Worm (Caenorhabditis elegans) whole organism, L3 larva: ENCODE measurements around the gene K02D10.3.

Experiments used
- R02D3.7 ChIP-seq: fragments of 150-350 bp; optimal IDR thresholded peaks from 2 replicates; lab custom pipeline; 2014; ENCODE audit warnings: missing biosample characterization, missing genetic modification characterization
- ZK546.5 ChIP-seq: sonication (generic microtip); optimal IDR thresholded peaks from 2 replicates; lab custom pipeline; 2017; ENCODE audit warnings: missing biosample characterization, missing genetic modification characterization
- aly-2 ChIP-seq: fragments of 150-350 bp; optimal IDR thresholded peaks from 2 replicates; lab custom pipeline; 2014; ENCODE audit warnings: missing biosample characterization, missing genetic modification characterization
- ama-1 ChIP-seq: fragments of 150-350 bp; optimal IDR thresholded peaks from 2 replicates; lab custom pipeline; 2018
- ceh-16 ChIP-seq: sonication (generic microtip); optimal IDR thresholded peaks from 2 replicates; lab custom pipeline; 2017; ENCODE audit warnings: missing biosample characterization, missing genetic modification characterization
- ceh-28 ChIP-seq: fragments of 150-350 bp; optimal IDR thresholded peaks from 2 replicates; lab custom pipeline; 2014; ENCODE audit warnings: missing biosample characterization, missing genetic modification reagents, missing genetic modification characterization
- ceh-82 ChIP-seq: fragments of 150-350 bp; optimal IDR thresholded peaks from 2 replicates; lab custom pipeline; 2014; ENCODE audit warnings: missing biosample characterization, missing genetic modification characterization
- ceh-9 ChIP-seq: sonication (generic microtip); optimal IDR thresholded peaks from 2 replicates; lab custom pipeline; 2018; ENCODE audit warnings: missing biosample characterization, missing genetic modification characterization
- daf-12 ChIP-seq: fragments of 150-350 bp; optimal IDR thresholded peaks from 2 replicates; lab custom pipeline; 2014; ENCODE audit warnings: missing biosample characterization, missing genetic modification reagents, missing genetic modification characterization
- egl-27 ChIP-seq: sonication (generic microtip); optimal IDR thresholded peaks from 4 replicates; lab custom pipeline; 2017; ENCODE audit warnings: missing biosample characterization, missing genetic modification reagents, missing genetic modification characterization
- egl-5 ChIP-seq: fragments of 150-350 bp; optimal IDR thresholded peaks from 2 replicates; lab custom pipeline; 2017; ENCODE audit warnings: missing biosample characterization, missing genetic modification reagents, missing genetic modification characterization, inconsistent platforms
- elt-1 ChIP-seq: fragments of 150-350 bp; optimal IDR thresholded peaks from 2 replicates; lab custom pipeline; 2014; ENCODE audit warnings: missing biosample characterization, missing genetic modification characterization
- elt-2 ChIP-seq: sonication (generic microtip); optimal IDR thresholded peaks from 2 replicates; lab custom pipeline; 2016; ENCODE audit warnings: missing genetic modification reagents, mild to moderate bottlenecking, missing genetic modification characterization, missing compliant biosample characterization
- elt-3 ChIP-seq, 3 experiments: fragments of 150-350 bp in 1 of 3; sonication (generic microtip) in 2 of 3; optimal IDR thresholded peaks; 2 replicates in 2 of 3; 4 replicates in 1 of 3; lab custom pipeline; 2014 to 2017; ENCODE audit warnings: missing biosample characterization in 3 of 3, missing genetic modification characterization in 3 of 3
- eor-1 ChIP-seq, 2 experiments: fragments of 150-350 bp; optimal IDR thresholded peaks; 2 replicates each; lab custom pipeline; 2014 to 2018; ENCODE audit warnings: missing biosample characterization in 2 of 2, missing genetic modification characterization in 2 of 2
- fkh-10 ChIP-seq: sonication (generic microtip); optimal IDR thresholded peaks from 2 replicates; lab custom pipeline; 2017; ENCODE audit warnings: missing biosample characterization, missing genetic modification reagents, missing genetic modification characterization
- fkh-2 ChIP-seq: fragments of 150-350 bp; optimal IDR thresholded peaks from 2 replicates; lab custom pipeline; 2014; ENCODE audit warnings: missing biosample characterization, missing genetic modification reagents, missing genetic modification characterization
- fos-1 ChIP-seq: fragments of 150-350 bp; optimal IDR thresholded peaks from 2 replicates; lab custom pipeline; 2014; ENCODE audit warnings: missing biosample characterization, missing genetic modification characterization
- hmg-11 ChIP-seq: sonication (generic microtip); optimal IDR thresholded peaks from 2 replicates; lab custom pipeline; 2016; ENCODE audit warnings: missing genetic modification characterization, missing compliant biosample characterization
- jun-1 ChIP-seq: fragments of 150-350 bp; optimal IDR thresholded peaks from 2 replicates; lab custom pipeline; 2014; ENCODE audit warnings: missing biosample characterization, missing genetic modification reagents, missing genetic modification characterization
- lin-15B ChIP-seq: fragments of 150-350 bp; optimal IDR thresholded peaks from 2 replicates; lab custom pipeline; 2014; ENCODE audit warnings: missing biosample characterization, missing genetic modification characterization
- lin-39 ChIP-seq: fragments of 150-350 bp; optimal IDR thresholded peaks from 2 replicates; lab custom pipeline; 2018; ENCODE audit warnings: missing biosample characterization, missing genetic modification reagents, missing genetic modification characterization
- lsy-12 ChIP-seq: sonication (generic microtip); optimal IDR thresholded peaks from 2 replicates; lab custom pipeline; 2016; ENCODE audit warnings: mild to moderate bottlenecking, missing genetic modification characterization, missing compliant biosample characterization
- mdl-1 ChIP-seq: fragments of 150-350 bp; optimal IDR thresholded peaks from 2 replicates; lab custom pipeline; 2014; ENCODE audit warnings: missing biosample characterization, missing genetic modification characterization
- mml-1 ChIP-seq: fragments of 150-350 bp; sonication (generic microtip); optimal IDR thresholded peaks from 3 replicates; lab custom pipeline; 2014; ENCODE audit warnings: missing biosample characterization, missing genetic modification characterization
- nfya-1 ChIP-seq: sonication (generic microtip); optimal IDR thresholded peaks from 2 replicates; lab custom pipeline; 2017; ENCODE audit warnings: missing genetic modification characterization, mild to moderate bottlenecking, missing compliant biosample characterization, antibody characterized with exemption, moderate library complexity; ENCODE audit not compliant: insufficient read depth
- nhr-11 ChIP-seq: fragments of 150-350 bp; optimal IDR thresholded peaks from 2 replicates; lab custom pipeline; 2014; ENCODE audit warnings: missing biosample characterization, missing genetic modification characterization
- nhr-12 ChIP-seq: fragments of 150-350 bp; optimal IDR thresholded peaks from 2 replicates; lab custom pipeline; 2014; ENCODE audit warnings: missing biosample characterization, missing genetic modification characterization
- nhr-23 ChIP-seq: fragments of 150-350 bp; optimal IDR thresholded peaks from 2 replicates; lab custom pipeline; 2014; ENCODE audit warnings: missing biosample characterization, missing genetic modification reagents, missing genetic modification characterization
- nhr-237 ChIP-seq: fragments of 150-350 bp; optimal IDR thresholded peaks from 2 replicates; lab custom pipeline; 2014; ENCODE audit warnings: missing biosample characterization, missing genetic modification characterization
- nhr-25 ChIP-seq: sonication (generic microtip); optimal IDR thresholded peaks from 2 replicates; lab custom pipeline; 2017; ENCODE audit warnings: missing biosample characterization, missing genetic modification characterization
- nhr-43 ChIP-seq: sonication (generic microtip); optimal IDR thresholded peaks from 2 replicates; lab custom pipeline; 2016; ENCODE audit warnings: mild to moderate bottlenecking, missing genetic modification characterization, missing compliant biosample characterization; ENCODE audit not compliant: poor library complexity, severe bottlenecking
- nhr-67 ChIP-seq: fragments of 150-350 bp; optimal IDR thresholded peaks from 2 replicates; lab custom pipeline; 2014; ENCODE audit warnings: missing biosample characterization, missing genetic modification characterization
- nhr-77 ChIP-seq: fragments of 150-350 bp; optimal IDR thresholded peaks from 2 replicates; lab custom pipeline; 2014; ENCODE audit warnings: missing biosample characterization, missing genetic modification characterization
- pha-4 ChIP-seq: fragments of 150-350 bp; optimal IDR thresholded peaks from 2 replicates; lab custom pipeline; 2014; ENCODE audit warnings: missing biosample characterization, missing genetic modification reagents, missing genetic modification characterization
- pqm-1 ChIP-seq: fragments of 150-350 bp; optimal IDR thresholded peaks from 2 replicates; lab custom pipeline; 2017; ENCODE audit warnings: missing biosample characterization, missing genetic modification characterization, inconsistent platforms
- skn-1 ChIP-seq: fragments of 150-350 bp; optimal IDR thresholded peaks from 2 replicates; lab custom pipeline; 2014; ENCODE audit warnings: missing biosample characterization, missing genetic modification characterization
- snpc-4 ChIP-seq: fragments of 150-350 bp; optimal IDR thresholded peaks from 2 replicates; lab custom pipeline; 2014; ENCODE audit warnings: missing biosample characterization, missing genetic modification characterization
- tbx-2 ChIP-seq: sonication (generic microtip); optimal IDR thresholded peaks from 2 replicates; lab custom pipeline; 2016; ENCODE audit warnings: mild to moderate bottlenecking, missing genetic modification characterization, missing compliant biosample characterization
- unc-62 ChIP-seq: fragments of 150-350 bp; sonication (generic microtip); optimal IDR thresholded peaks from 4 replicates; lab custom pipeline; 2014; ENCODE audit warnings: missing biosample characterization, missing genetic modification reagents, missing genetic modification characterization
- ztf-11 ChIP-seq: fragments of 150-350 bp; optimal IDR thresholded peaks from 2 replicates; lab custom pipeline; 2014; ENCODE audit warnings: missing biosample characterization, missing genetic modification characterization

K02D10.3 gene

DNA sequence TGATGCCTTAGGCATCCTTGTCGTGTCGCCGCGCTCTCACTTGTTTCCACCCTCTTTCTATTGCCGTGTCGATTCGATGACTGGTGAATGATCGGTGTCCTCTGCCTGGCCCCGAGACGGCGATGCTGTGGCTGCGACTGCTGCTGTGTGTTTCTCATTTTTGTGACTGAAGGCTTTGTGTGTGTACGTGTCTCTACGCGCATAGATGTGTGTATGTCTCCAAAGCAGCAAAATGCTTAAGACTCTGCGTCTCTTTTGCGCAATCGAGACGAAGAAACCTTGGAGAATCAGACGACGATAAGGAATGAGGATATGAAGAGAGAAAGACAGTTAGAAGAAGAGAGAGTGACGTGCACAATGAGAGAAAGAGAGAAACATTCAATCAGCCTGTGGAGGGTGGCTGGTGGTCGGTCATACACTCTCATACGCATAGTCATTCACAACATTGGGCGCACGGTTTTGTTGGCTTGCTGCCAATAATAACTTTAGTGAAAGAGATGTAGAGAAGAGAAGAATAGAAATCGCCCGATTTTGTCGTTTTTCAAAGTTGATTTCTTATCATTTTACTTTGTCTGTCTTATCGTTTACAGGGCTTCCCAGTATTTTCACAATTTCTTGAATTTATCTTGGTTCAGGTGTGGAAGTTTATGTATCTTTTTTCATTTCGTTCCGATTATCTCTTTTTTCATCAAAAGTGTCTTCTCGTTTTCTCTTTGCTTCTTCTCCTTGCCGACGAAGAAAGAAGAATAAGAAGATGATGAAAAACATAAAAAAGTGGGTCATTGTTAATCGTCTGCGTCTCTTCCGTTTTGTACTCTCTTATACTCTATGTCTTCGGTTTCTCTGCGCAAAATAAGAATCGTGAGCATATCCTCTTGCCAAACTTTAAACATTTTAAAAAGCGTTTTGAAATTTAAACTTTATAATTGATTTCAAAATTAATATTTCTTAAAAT lies 30.4 kb upstream of the K02D10.3 start (continued):
- peak; percentile 99 for TF ChIP-seq nhr-25 (tag; lab: Kevin White, UChicago)
- TF ChIP-seq, all 47 proteins: peak for 39

DNA sequence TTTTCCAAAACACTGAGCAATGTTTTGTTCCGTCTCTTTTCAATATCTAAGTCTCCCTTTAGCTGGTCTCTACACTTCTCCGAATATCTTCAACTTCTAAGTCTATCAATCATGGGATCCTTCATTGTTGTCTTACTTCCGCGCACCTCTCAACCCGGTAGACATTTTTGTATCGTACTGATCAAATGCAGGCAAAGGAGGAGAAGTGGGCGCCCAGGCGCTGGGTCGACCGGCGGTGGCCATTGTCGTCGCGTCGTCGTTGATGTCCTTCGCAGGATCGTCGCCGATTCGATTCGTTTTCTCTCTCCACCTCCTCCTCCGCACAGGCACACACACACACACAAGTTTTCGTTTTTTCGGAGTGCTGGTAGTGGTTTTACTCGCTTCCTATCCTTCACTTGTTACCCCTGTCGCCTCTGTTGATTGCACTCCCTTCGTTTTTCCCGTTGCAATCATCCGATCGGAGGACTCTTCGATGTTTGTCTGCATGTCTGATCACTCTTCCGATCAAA lies 29.7 kb upstream of the K02D10.3 start:
- TF ChIP-seq ceh-16 (tag; lab: Kevin White, UChicago) (no peak), nhr-43 (tag; lab: Kevin White, UChicago) (peak; percentile 69), fkh-2 (tag; lab: Kevin White, UChicago) (no peak), lin-15B (tag; lab: Kevin White, UChicago) (no peak)

DNA sequence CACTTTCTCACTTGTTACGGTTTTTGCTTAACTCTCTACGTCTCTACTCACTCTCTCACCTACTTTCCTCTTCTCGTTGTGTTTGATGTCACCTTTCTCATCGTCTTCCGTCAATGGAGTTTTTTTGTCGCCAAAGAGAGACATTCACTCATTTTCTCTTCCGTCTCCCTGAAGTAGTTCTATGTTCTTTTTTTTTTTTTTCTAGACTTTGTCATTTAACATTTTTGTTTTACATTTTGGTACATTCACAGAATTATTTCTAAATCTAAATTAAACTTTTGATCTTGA lies 29.0 kb upstream of the K02D10.3 start:
- TF ChIP-seq nhr-43 (tag; lab: Kevin White, UChicago), result peak; percentile 26
- no peak for TF ChIP-seq nhr-11 (tag; lab: Kevin White, UChicago)
- TF ChIP-seq nfya-1, result no peak
- peak; percentile 63 for TF ChIP-seq nhr-25 (tag; lab: Kevin White, UChicago)
- no peak for TF ChIP-seq mdl-1
- TF ChIP-seq pha-4 (tag; lab: Kevin White, UChicago), result peak; percentile 3
- TF ChIP-seq nhr-23 (tag; lab: Kevin White, UChicago), result peak; percentile 67
- TF ChIP-seq mml-1 (tag; lab: Kevin White, UChicago), result no peak
- TF ChIP-seq jun-1 (tag; lab: Kevin White, UChicago), result no peak
- TF ChIP-seq hmg-11 (tag; lab: Kevin White, UChicago), result no peak
- no peak for TF ChIP-seq egl-5 (tag; lab: Kevin White, UChicago)
- no peak for TF ChIP-seq lin-39

DNA sequence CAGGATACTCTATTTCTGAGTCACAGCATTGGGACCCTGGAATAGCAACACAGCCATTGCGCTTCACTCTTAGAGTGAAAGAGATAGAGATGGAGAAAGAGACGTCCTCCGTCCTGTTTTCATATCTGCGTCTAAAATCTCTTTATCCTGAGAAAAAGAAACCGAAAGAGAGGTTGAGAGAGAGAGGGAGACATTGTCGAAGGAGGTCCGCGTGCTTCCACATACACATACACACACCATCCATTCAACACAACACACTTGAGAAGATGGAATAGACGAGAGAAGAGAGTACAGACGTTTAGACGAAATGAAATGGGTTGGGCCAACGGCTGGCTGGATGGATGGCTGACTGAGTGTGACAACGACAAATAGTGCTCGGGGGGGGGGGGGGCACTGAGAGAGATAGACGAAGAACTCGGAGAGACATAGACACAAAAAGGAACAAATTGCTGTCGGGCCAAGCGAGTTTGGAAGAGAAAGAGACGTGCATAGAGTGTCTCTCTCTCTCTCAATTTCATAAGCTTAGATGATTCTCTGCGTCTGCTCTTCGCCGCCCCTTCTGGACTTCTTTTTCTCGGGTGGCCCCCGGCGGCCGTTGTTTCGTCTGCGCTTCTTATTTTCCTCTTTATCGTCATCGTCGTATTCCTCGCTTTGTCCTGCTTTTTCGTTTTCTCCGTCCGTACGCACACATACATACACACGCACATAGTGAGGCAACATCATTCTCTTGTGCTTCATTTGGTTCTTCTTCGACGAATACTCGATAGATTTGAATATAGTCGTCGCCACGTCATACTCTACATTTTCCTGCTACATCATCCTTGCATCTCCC lies 28.4 kb upstream of the K02D10.3 start, which contains the start of gene F54F2.6:
Gene F54F2.6, minus strand, starts transcription at position 738 of the 832 bp plus-strand sequence.
- TF ChIP-seq R02D3.7 (tag; lab: Kevin White, UChicago), result peak; percentile 57
- no peak for TF ChIP-seq ztf-11
- TF ChIP-seq jun-1 (tag; lab: Kevin White, UChicago), result peak; percentile 91
- TF ChIP-seq pqm-1 (tag; lab: Kevin White, UChicago), result peak; percentile 38
- TF ChIP-seq elt-1 (tag; lab: Kevin White, UChicago), result peak; percentile 78
- TF ChIP-seq ceh-9 (tag; lab: Kevin White, UChicago), result peak; percentile 24
- TF ChIP-seq fkh-2 (tag; lab: Kevin White, UChicago), result peak; percentile 52
- no peak for TF ChIP-seq aly-2 (tag; lab: Kevin White, UChicago)
- TF ChIP-seq ceh-82, result peak; percentile 40
- TF ChIP-seq egl-5 (tag; lab: Kevin White, UChicago), result peak; percentile 65
- TF ChIP-seq elt-2 (tag; lab: Kevin White, UChicago), result peak; percentile 71
- TF ChIP-seq unc-62 (GFP tag; lab: Kevin White, UChicago), result peak; percentile 95
- TF ChIP-seq ama-1 (lab: Kevin White, UChicago), result peak; percentile 37
- peak; percentile 84 for TF ChIP-seq nhr-11 (tag; lab: Kevin White, UChicago)
- peak; percentile 80 for TF ChIP-seq lsy-12 (tag; lab: Kevin White, UChicago)
- peak; percentile 92 for TF ChIP-seq nfya-1
- TF ChIP-seq nhr-237 (tag; lab: Kevin White, UChicago), result no peak
- TF ChIP-seq elt-3 (tag; optimal IDR thresholded peaks at IDR 0.05; lab: Kevin White, UChicago), result no peak
- TF ChIP-seq skn-1 (tag; lab: Kevin White, UChicago), result no peak
- no peak for TF ChIP-seq nhr-12 (tag; lab: Kevin White, UChicago)
- no peak for TF ChIP-seq mml-1 (tag; lab: Kevin White, UChicago)
- peak; percentile 50 for TF ChIP-seq nhr-77 (tag; lab: Kevin White, UChicago)
- TF ChIP-seq nhr-23 (tag; lab: Kevin White, UChicago), result peak; percentile 40
- TF ChIP-seq ceh-16 (tag; lab: Kevin White, UChicago), result no peak
- TF ChIP-seq pha-4 (tag; lab: Kevin White, UChicago), result peak; percentile 93
- TF ChIP-seq tbx-2 (tag; lab: Kevin White, UChicago), result peak; percentile 85
- no peak for TF ChIP-seq ZK546.5
- TF ChIP-seq eor-1 (tag; optimal IDR thresholded peaks at IDR 0.05; lab: Kevin White, UChicago), result no peak
- no peak for TF ChIP-seq fos-1 (tag; lab: Kevin White, UChicago)
- peak; percentile 75 for TF ChIP-seq snpc-4 (tag; lab: Kevin White, UChicago)
- peak; percentile 88 for TF ChIP-seq lin-39
- peak; percentile 87 for TF ChIP-seq ceh-28 (tag; lab: Kevin White, UChicago)
- peak; percentile 58 for TF ChIP-seq lin-15B (tag; lab: Kevin White, UChicago)
- TF ChIP-seq nhr-67, result no peak
- peak; percentile 90 for TF ChIP-seq hmg-11 (tag; lab: Kevin White, UChicago)
- TF ChIP-seq egl-27 (tag; lab: Kevin White, UChicago), result peak; percentile 77
- peak; percentile 76 for TF ChIP-seq fkh-10
- TF ChIP-seq daf-12 (tag; lab: Kevin White, UChicago), result no peak
- TF ChIP-seq nhr-43 (tag; lab: Kevin White, UChicago), result peak; percentile 59
